Worm (Caenorhabditis elegans) whole organism, L3 larva: ENCODE results near the gene F18E9.3.

Experiments
- R02D3.7 ChIP-seq: fragments of 150-350 bp; optimal IDR thresholded peaks from 2 replicates; lab custom pipeline; 2014; ENCODE audit warnings: missing biosample characterization, missing genetic modification characterization
- aly-2 ChIP-seq: fragments of 150-350 bp; optimal IDR thresholded peaks from 2 replicates; lab custom pipeline; 2014; ENCODE audit warnings: missing biosample characterization, missing genetic modification characterization
- ama-1 ChIP-seq: fragments of 150-350 bp; optimal IDR thresholded peaks from 2 replicates; lab custom pipeline; 2018
- ceh-16 ChIP-seq: sonication (generic microtip); optimal IDR thresholded peaks from 2 replicates; lab custom pipeline; 2017; ENCODE audit warnings: missing biosample characterization, missing genetic modification characterization
- ceh-28 ChIP-seq: fragments of 150-350 bp; optimal IDR thresholded peaks from 2 replicates; lab custom pipeline; 2014; ENCODE audit warnings: missing biosample characterization, missing genetic modification reagents, missing genetic modification characterization
- daf-12 ChIP-seq: fragments of 150-350 bp; optimal IDR thresholded peaks from 2 replicates; lab custom pipeline; 2014; ENCODE audit warnings: missing biosample characterization, missing genetic modification reagents, missing genetic modification characterization
- egl-27 ChIP-seq: sonication (generic microtip); optimal IDR thresholded peaks from 4 replicates; lab custom pipeline; 2017; ENCODE audit warnings: missing biosample characterization, missing genetic modification reagents, missing genetic modification characterization
- egl-5 ChIP-seq: fragments of 150-350 bp; optimal IDR thresholded peaks from 2 replicates; lab custom pipeline; 2017; ENCODE audit warnings: missing biosample characterization, missing genetic modification reagents, missing genetic modification characterization, inconsistent platforms
- elt-1 ChIP-seq: fragments of 150-350 bp; optimal IDR thresholded peaks from 2 replicates; lab custom pipeline; 2014; ENCODE audit warnings: missing biosample characterization, missing genetic modification characterization
- elt-2 ChIP-seq: sonication (generic microtip); optimal IDR thresholded peaks from 2 replicates; lab custom pipeline; 2016; ENCODE audit warnings: missing genetic modification reagents, mild to moderate bottlenecking, missing genetic modification characterization, missing compliant biosample characterization
- elt-3 ChIP-seq, 3 experiments: fragments of 150-350 bp in 1 of 3; sonication (generic microtip) in 2 of 3; optimal IDR thresholded peaks; 2 replicates in 2 of 3; 4 replicates in 1 of 3; lab custom pipeline; 2014 to 2017; ENCODE audit warnings: missing biosample characterization in 3 of 3, missing genetic modification characterization in 3 of 3
- fkh-10 ChIP-seq: sonication (generic microtip); optimal IDR thresholded peaks from 2 replicates; lab custom pipeline; 2017; ENCODE audit warnings: missing biosample characterization, missing genetic modification reagents, missing genetic modification characterization
- hmg-11 ChIP-seq: sonication (generic microtip); optimal IDR thresholded peaks from 2 replicates; lab custom pipeline; 2016; ENCODE audit warnings: missing genetic modification characterization, missing compliant biosample characterization
- jun-1 ChIP-seq: fragments of 150-350 bp; optimal IDR thresholded peaks from 2 replicates; lab custom pipeline; 2014; ENCODE audit warnings: missing biosample characterization, missing genetic modification reagents, missing genetic modification characterization
- lin-39 ChIP-seq: fragments of 150-350 bp; optimal IDR thresholded peaks from 2 replicates; lab custom pipeline; 2018; ENCODE audit warnings: missing biosample characterization, missing genetic modification reagents, missing genetic modification characterization
- lsy-12 ChIP-seq: sonication (generic microtip); optimal IDR thresholded peaks from 2 replicates; lab custom pipeline; 2016; ENCODE audit warnings: mild to moderate bottlenecking, missing genetic modification characterization, missing compliant biosample characterization
- mdl-1 ChIP-seq: fragments of 150-350 bp; optimal IDR thresholded peaks from 2 replicates; lab custom pipeline; 2014; ENCODE audit warnings: missing biosample characterization, missing genetic modification characterization
- nfya-1 ChIP-seq: sonication (generic microtip); optimal IDR thresholded peaks from 2 replicates; lab custom pipeline; 2017; ENCODE audit warnings: missing genetic modification characterization, mild to moderate bottlenecking, missing compliant biosample characterization, antibody characterized with exemption, moderate library complexity; ENCODE audit not compliant: insufficient read depth
- nhr-11 ChIP-seq: fragments of 150-350 bp; optimal IDR thresholded peaks from 2 replicates; lab custom pipeline; 2014; ENCODE audit warnings: missing biosample characterization, missing genetic modification characterization
- nhr-12 ChIP-seq: fragments of 150-350 bp; optimal IDR thresholded peaks from 2 replicates; lab custom pipeline; 2014; ENCODE audit warnings: missing biosample characterization, missing genetic modification characterization
- nhr-23 ChIP-seq: fragments of 150-350 bp; optimal IDR thresholded peaks from 2 replicates; lab custom pipeline; 2014; ENCODE audit warnings: missing biosample characterization, missing genetic modification reagents, missing genetic modification characterization
- nhr-25 ChIP-seq: sonication (generic microtip); optimal IDR thresholded peaks from 2 replicates; lab custom pipeline; 2017; ENCODE audit warnings: missing biosample characterization, missing genetic modification characterization
- nhr-43 ChIP-seq: sonication (generic microtip); optimal IDR thresholded peaks from 2 replicates; lab custom pipeline; 2016; ENCODE audit warnings: mild to moderate bottlenecking, missing genetic modification characterization, missing compliant biosample characterization; ENCODE audit not compliant: poor library complexity, severe bottlenecking
- nhr-67 ChIP-seq: fragments of 150-350 bp; optimal IDR thresholded peaks from 2 replicates; lab custom pipeline; 2014; ENCODE audit warnings: missing biosample characterization, missing genetic modification characterization
- pha-4 ChIP-seq: fragments of 150-350 bp; optimal IDR thresholded peaks from 2 replicates; lab custom pipeline; 2014; ENCODE audit warnings: missing biosample characterization, missing genetic modification reagents, missing genetic modification characterization
- pqm-1 ChIP-seq: fragments of 150-350 bp; optimal IDR thresholded peaks from 2 replicates; lab custom pipeline; 2017; ENCODE audit warnings: missing biosample characterization, missing genetic modification characterization, inconsistent platforms
- sea-2 ChIP-seq: fragments of 150-350 bp; sonication (generic microtip); optimal IDR thresholded peaks from 4 replicates; lab custom pipeline; 2014; ENCODE audit warnings: missing biosample characterization, missing genetic modification reagents, missing genetic modification characterization
- snpc-4 ChIP-seq: fragments of 150-350 bp; optimal IDR thresholded peaks from 2 replicates; lab custom pipeline; 2014; ENCODE audit warnings: missing biosample characterization, missing genetic modification characterization
- tbx-2 ChIP-seq: sonication (generic microtip); optimal IDR thresholded peaks from 2 replicates; lab custom pipeline; 2016; ENCODE audit warnings: mild to moderate bottlenecking, missing genetic modification characterization, missing compliant biosample characterization
- unc-39 ChIP-seq: sonication (generic microtip); optimal IDR thresholded peaks from 4 replicates; lab custom pipeline; 2017; ENCODE audit warnings: missing biosample characterization, missing genetic modification characterization
- unc-62 ChIP-seq: fragments of 150-350 bp; sonication (generic microtip); optimal IDR thresholded peaks from 4 replicates; lab custom pipeline; 2014; ENCODE audit warnings: missing biosample characterization, missing genetic modification reagents, missing genetic modification characterization
- zag-1 ChIP-seq: fragments of 150-350 bp; optimal IDR thresholded peaks from 2 replicates; lab custom pipeline; 2014; ENCODE audit warnings: missing biosample characterization, missing genetic modification characterization
- ztf-11 ChIP-seq: fragments of 150-350 bp; optimal IDR thresholded peaks from 2 replicates; lab custom pipeline; 2014; ENCODE audit warnings: missing biosample characterization, missing genetic modification characterization

The F18E9.3 gene

DNA sequence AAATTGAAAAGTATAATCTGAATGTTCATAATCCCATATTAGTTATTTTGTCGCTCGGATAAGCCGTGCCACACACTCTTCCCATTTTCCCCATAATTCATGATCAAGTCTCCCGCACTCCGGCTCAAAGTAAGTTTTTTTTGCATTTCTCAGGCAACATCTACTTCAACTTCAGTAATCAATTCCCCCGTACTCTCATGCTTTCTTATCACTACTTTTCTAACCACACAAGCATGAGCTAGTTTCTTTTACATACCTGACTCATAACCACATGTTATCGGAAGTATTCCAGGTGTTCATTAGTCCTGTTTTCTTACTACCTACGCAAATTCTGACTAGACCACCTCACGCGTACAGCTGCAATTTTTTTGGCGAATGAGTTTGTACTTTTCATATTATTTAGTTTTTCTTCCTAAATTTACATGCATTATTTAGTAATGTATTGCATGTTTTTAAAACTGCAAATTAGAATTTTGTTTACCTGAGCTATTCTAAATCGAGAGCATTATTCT, 19.4 kb upstream of the F18E9.3 start:
- no peak for TF ChIP-seq fkh-10 (GFP tag; lab: Kevin White, UChicago)
- no peak for TF ChIP-seq elt-1
- no peak for TF ChIP-seq egl-27
- TF ChIP-seq unc-39 (tag; lab: Kevin White, UChicago), result no peak
- TF ChIP-seq sea-2 (GFP tag; lab: Kevin White, UChicago), result no peak
- TF ChIP-seq mdl-1 (tag; lab: Kevin White, UChicago), result no peak
- no peak for TF ChIP-seq ceh-16 (tag; lab: Kevin White, UChicago)
- no peak for TF ChIP-seq zag-1 (tag; lab: Kevin White, UChicago)
- TF ChIP-seq ceh-28, result no peak
- no peak for TF ChIP-seq pha-4 (tag; lab: Kevin White, UChicago)
- no peak for TF ChIP-seq nhr-11 (tag; lab: Kevin White, UChicago)
- no peak for TF ChIP-seq R02D3.7 (tag; lab: Kevin White, UChicago)
- no peak for TF ChIP-seq tbx-2
- no peak for TF ChIP-seq nhr-67 (tag; lab: Kevin White, UChicago)
- no peak for TF ChIP-seq ztf-11
- no peak for TF ChIP-seq nhr-23
- no peak for TF ChIP-seq nhr-43 (tag; lab: Kevin White, UChicago)
- no peak for TF ChIP-seq daf-12 (tag; lab: Kevin White, UChicago)
- TF ChIP-seq lsy-12 (tag; lab: Kevin White, UChicago), result no peak

DNA sequence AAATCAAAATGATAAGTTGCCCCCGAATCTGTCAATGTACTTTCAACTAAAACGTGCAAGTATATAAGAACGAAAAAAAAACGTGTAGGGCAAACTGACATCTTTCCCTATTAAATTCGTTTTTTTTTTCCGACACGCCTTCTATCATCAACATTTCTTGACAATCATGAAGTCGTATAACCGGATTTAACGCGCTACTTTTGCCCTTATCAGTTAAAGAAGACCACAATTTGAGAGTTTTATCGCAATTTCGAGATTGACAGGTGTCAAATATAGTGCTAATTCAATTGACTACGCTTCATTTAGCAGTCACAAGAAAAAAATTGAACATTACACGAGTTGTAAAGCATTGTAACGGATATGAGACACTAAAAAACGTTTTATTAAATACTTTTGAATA, 18.8 kb upstream of the F18E9.3 start:
- TF ChIP-seq elt-2 (tag; lab: Kevin White, UChicago), result peak; percentile 96
- TF ChIP-seq elt-3 (tag; optimal IDR thresholded peaks at IDR 0.05; lab: Kevin White, UChicago), result peak in 1 of 3 experiments; percentile 6
- no peak for TF ChIP-seq aly-2 (tag; lab: Kevin White, UChicago)
- peak; percentile 18 for TF ChIP-seq unc-62 (GFP tag; lab: Kevin White, UChicago)

- TF ChIP-seq elt-2 (tag; lab: Kevin White, UChicago), result peak; percentile 38
- TF ChIP-seq lsy-12 (tag; lab: Kevin White, UChicago), result no peak
- TF ChIP-seq egl-5, result no peak
- no peak for TF ChIP-seq nhr-12 (tag; lab: Kevin White, UChicago)
- TF ChIP-seq nhr-43 (tag; lab: Kevin White, UChicago), result no peak
- TF ChIP-seq pqm-1 (tag; lab: Kevin White, UChicago), result no peak
Observed at ce11 chrX:8567823-8568314, 18.1 kb upstream of the F18E9.3 start.

ce11 chrX:8568423-8568903, 17.5 kb upstream of the F18E9.3 start:
- TF ChIP-seq pqm-1 (tag; lab: Kevin White, UChicago) (peak; percentile 31), elt-2 (tag; lab: Kevin White, UChicago) (peak; percentile 88), jun-1 (tag; lab: Kevin White, UChicago) (peak; percentile 51), nhr-23 (peak; percentile 48), snpc-4 (tag; lab: Kevin White, UChicago) (no peak), mdl-1 (tag; lab: Kevin White, UChicago) (no peak), nhr-67 (tag; lab: Kevin White, UChicago) (no peak), hmg-11 (tag; lab: Kevin White, UChicago) (no peak), elt-3 (tag; optimal IDR thresholded peaks at IDR 0.05; lab: Kevin White, UChicago) (no peak), egl-5 (no peak), unc-62 (GFP tag; lab: Kevin White, UChicago) (peak; percentile 7), nhr-12 (tag; lab: Kevin White, UChicago) (no peak), fkh-10 (GFP tag; lab: Kevin White, UChicago) (no peak), ama-1 (lab: Kevin White, UChicago) (no peak), nhr-25 (tag; lab: Kevin White, UChicago) (peak; percentile 28)

DNA sequence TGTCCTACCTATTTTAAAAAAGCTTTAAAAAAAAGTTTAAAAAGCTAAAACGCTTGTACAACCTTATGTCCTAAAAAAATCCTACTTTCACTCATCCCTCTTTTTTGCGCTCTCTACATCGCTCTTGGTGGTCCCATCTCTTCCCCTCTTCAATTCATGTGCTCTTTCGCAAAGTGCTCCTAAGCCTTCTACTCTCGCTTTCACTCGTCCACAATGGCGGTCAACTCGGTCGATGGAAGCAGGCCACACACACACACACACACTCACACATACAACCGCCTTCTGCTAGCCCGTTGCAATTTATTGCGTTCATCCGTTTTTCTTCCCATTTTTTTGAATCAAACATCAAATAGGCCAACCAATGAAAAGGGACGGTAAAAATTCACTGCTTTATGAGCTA, 16.8 kb upstream of the F18E9.3 start:
- TF ChIP-seq elt-2 (tag; lab: Kevin White, UChicago), result no peak
- TF ChIP-seq lin-39 (tag; lab: Kevin White, UChicago), result peak; percentile 33
- peak; percentile 47 for TF ChIP-seq nfya-1 (tag; lab: Kevin White, UChicago)
